Fruit fly (Drosophila melanogaster): Measurements from ENCODE around the gene Sulf1.

DNA sequence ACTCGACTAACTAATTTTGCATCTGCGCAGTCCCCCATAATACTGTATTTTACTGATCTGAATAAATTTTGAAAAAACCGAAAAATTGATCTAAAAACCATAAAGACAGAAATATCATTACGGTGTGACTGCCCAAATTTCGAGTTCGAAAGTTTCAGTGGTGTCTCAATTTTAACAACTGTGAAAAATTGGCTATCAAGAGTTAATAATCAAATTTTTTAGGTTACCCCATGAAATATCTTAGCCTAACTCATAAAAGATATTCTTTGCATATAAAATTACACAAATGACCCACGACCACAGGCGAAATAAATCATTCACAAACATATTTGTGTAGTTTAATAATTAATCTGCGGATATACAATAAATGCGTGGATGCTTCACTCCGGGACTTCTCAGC is 20.6 kb upstream of the Sulf1 start, which contains the start of gene CG42446:
- no peak for TF ChIP-seq toe (GFP tag; optimal IDR thresholded peaks at IDR 0.05)
- no peak for TF ChIP-seq CG7101 (tag; optimal IDR thresholded peaks at IDR 0.05)

Measured in whole organism, adult.